Worm (Caenorhabditis elegans) whole organism, L1 larva: ENCODE measurements around the gene C44E12.1.

Experiments
- dpl-1 ChIP-seq, 3 experiments: fragments of 150-350 bp in 2 of 3; sonication (generic microtip) in 1 of 3; optimal IDR thresholded peaks; 2 replicates each; lab custom pipeline; 2014 to 2017; ENCODE audit warnings: missing biosample characterization in 3 of 3, missing genetic modification characterization in 3 of 3, missing genetic modification reagents in 3 of 3
- egl-13 ChIP-seq: sonication (generic microtip); optimal IDR thresholded peaks from 2 replicates; lab custom pipeline; 2016; ENCODE audit warnings: missing genotype, missing genetic modification reagents, missing genetic modification characterization, missing compliant biosample characterization
- fos-1 ChIP-seq: fragments of 150-350 bp; optimal IDR thresholded peaks from 2 replicates; lab custom pipeline; 2014; ENCODE audit warnings: missing biosample characterization, missing genetic modification characterization
- nhr-11 ChIP-seq: fragments of 150-350 bp; optimal IDR thresholded peaks from 2 replicates; lab custom pipeline; 2014; ENCODE audit warnings: missing biosample characterization, missing genetic modification characterization
- nhr-237 ChIP-seq: fragments of 150-350 bp; optimal IDR thresholded peaks from 2 replicates; lab custom pipeline; 2014; ENCODE audit warnings: missing biosample characterization, missing genetic modification characterization
- nhr-28 ChIP-seq: fragments of 150-350 bp; optimal IDR thresholded peaks from 2 replicates; lab custom pipeline; 2014; ENCODE audit warnings: missing biosample characterization, missing genetic modification characterization
- tlp-1 ChIP-seq: fragments of 150-350 bp; optimal IDR thresholded peaks from 2 replicates; lab custom pipeline; 2014; ENCODE audit warnings: missing biosample characterization, missing genetic modification characterization
- unc-62 ChIP-seq: fragments of 150-350 bp; optimal IDR thresholded peaks from 2 replicates; lab custom pipeline; 2014; ENCODE audit warnings: missing biosample characterization, missing genetic modification reagents, missing genetic modification characterization
- xbp-1 ChIP-seq: sonication (generic microtip); optimal IDR thresholded peaks from 2 replicates; lab custom pipeline; 2016; ENCODE audit warnings: missing genetic modification characterization, missing compliant biosample characterization
- ztf-11 ChIP-seq, 2 experiments: sonication (generic microtip); optimal IDR thresholded peaks; 2 replicates each; lab custom pipeline; 2016 to 2017; ENCODE audit warnings: missing genetic modification characterization in 2 of 2, missing biosample characterization in 1 of 2, missing compliant biosample characterization in 1 of 2

- no peak for TF ChIP-seq nhr-11 (tag; lab: Kevin White, UChicago)
- no peak for TF ChIP-seq dpl-1 (GFP tag; optimal IDR thresholded peaks at IDR 0.05; lab: Kevin White, UChicago)
- TF ChIP-seq ztf-11 (tag; optimal IDR thresholded peaks at IDR 0.05; lab: Kevin White, UChicago), result no peak
- no peak for TF ChIP-seq xbp-1 (tag; lab: Kevin White, UChicago)
- TF ChIP-seq fos-1 (tag; lab: Kevin White, UChicago), result no peak
- TF ChIP-seq nhr-28, result no peak
- TF ChIP-seq unc-62 (GFP tag; lab: Kevin White, UChicago), result no peak
- TF ChIP-seq egl-13, result no peak
- no peak for TF ChIP-seq tlp-1 (tag; lab: Kevin White, UChicago)
- no peak for TF ChIP-seq nhr-237
These were observed 42.1 kb downstream of the C44E12.1 start for ce11 chrX:7638790-7639189.
